Fruit fly (Drosophila melanogaster) whole organism: ENCODE results near the gene CG6282.

Experiments
- CG8478 ChIP-seq: fragments of >200 bp; optimal IDR thresholded peaks from 2 replicates; lab custom pipeline; 2018; ENCODE audit warnings: inconsistent platforms
- Dll ChIP-seq: fragments of >200 bp; optimal IDR thresholded peaks from 2 replicates; lab custom pipeline; 2017

DNA sequence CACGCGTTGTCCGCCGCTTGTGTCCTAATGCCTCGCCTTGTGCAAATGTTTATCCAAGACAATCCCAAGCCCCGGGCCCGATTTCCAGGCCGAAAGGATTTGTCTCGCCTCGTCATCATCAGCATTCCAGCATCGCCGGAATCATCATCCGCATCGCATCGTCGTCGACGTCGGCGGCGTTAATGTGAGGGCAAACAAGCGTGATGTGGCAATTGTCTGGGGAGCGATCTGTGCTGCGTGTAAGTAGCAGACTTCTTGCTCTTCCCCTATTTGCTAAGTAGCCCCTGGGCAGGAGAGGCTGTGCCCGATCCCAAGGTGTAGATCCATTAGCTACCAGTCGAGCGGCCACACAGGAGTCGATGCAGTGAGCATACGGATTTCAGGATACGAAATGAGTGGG is 56.3 kb downstream of the CG6282 start:
- TF ChIP-seq CG8478 (no peak), Dll (lab: Kevin White, UChicago) (no peak)
